Worm (Caenorhabditis elegans): Measurements from ENCODE around the gene F21D5.7.

The F21D5.7 gene

ce11 chrIV:8739294-8739693, 4.2 kb downstream of the F21D5.7 start, which contains the start of gene F21D5.5:
TSS of gene F21D5.5 (minus strand) at chrIV:8739394.
- TF ChIP-seq hmbx-1 (tag; optimal IDR thresholded peaks at IDR 0.05) (no peak), tbx-11 (GFP tag; IDR thresholded peaks at IDR 0.05) (no peak), pes-1 (GFP tag; IDR thresholded peaks at IDR 0.05) (no peak), tra-4 (tag; optimal IDR thresholded peaks at IDR 0.05) (no peak), ceh-36 (tag; optimal IDR thresholded peaks at IDR 0.05) (no peak), hnd-1 (tag; optimal IDR thresholded peaks at IDR 0.05) (no peak)

ce11 chrIV:8737787-8738186, 5.7 kb downstream of the F21D5.7 start, which contains the start of gene F21D5.4:
TSS of gene F21D5.4 (plus strand) at chrIV:8738087.
- no peak for TF ChIP-seq hnd-1 (tag; optimal IDR thresholded peaks at IDR 0.05)
- no peak for TF ChIP-seq tbx-11 (GFP tag; IDR thresholded peaks at IDR 0.05)
- TF ChIP-seq sea-1 (GFP tag; conservative IDR thresholded peaks at IDR 0.05): no peak
- no peak for TF ChIP-seq aly-1 (tag; optimal IDR thresholded peaks at IDR 0.05)
- no peak for TF ChIP-seq scrt-1 (GFP tag; IDR thresholded peaks at IDR 0.05)
- TF ChIP-seq ceh-13 (GFP tag; optimal IDR thresholded peaks at IDR 0.05): no peak

ce11 chrIV:8737354-8737753, 6.2 kb downstream of the F21D5.7 start:
- TF ChIP-seq ceh-36 (tag; optimal IDR thresholded peaks at IDR 0.05) (no peak), scrt-1 (GFP tag; IDR thresholded peaks at IDR 0.05) (no peak), hmg-4 (GFP tag; optimal IDR thresholded peaks at IDR 0.05) (no peak), hmbx-1 (tag; optimal IDR thresholded peaks at IDR 0.05) (no peak), pes-1 (GFP tag; IDR thresholded peaks at IDR 0.05) (no peak), sea-1 (GFP tag; conservative IDR thresholded peaks at IDR 0.05) (no peak), B0310.2 (tag; optimal IDR thresholded peaks at IDR 0.05) (no peak), tra-4 (tag; optimal IDR thresholded peaks at IDR 0.05) (no peak), tbx-11 (GFP tag; IDR thresholded peaks at IDR 0.05) (no peak), aly-1 (tag; optimal IDR thresholded peaks at IDR 0.05) (no peak), tbx-37 (GFP tag; conservative IDR thresholded peaks at IDR 0.05) (no peak), F13C5.2 (tag; optimal IDR thresholded peaks at IDR 0.05) (no peak)

ce11 chrIV:8730469-8730868, 13.0 kb downstream of the F21D5.7 start, which contains the start of gene F21D5.3:
TSS of gene F21D5.3 (plus strand) at chrIV:8730815.
- TF ChIP-seq tbx-37 (GFP tag; conservative IDR thresholded peaks at IDR 0.05): no peak
- TF ChIP-seq tbx-11 (GFP tag; IDR thresholded peaks at IDR 0.05): no peak
- TF ChIP-seq pes-1 (GFP tag; IDR thresholded peaks at IDR 0.05): no peak
- TF ChIP-seq ceh-13 (GFP tag; optimal IDR thresholded peaks at IDR 0.05): no peak
- TF ChIP-seq F13C5.2 (tag; optimal IDR thresholded peaks at IDR 0.05): no peak
- TF ChIP-seq aly-1 (tag; optimal IDR thresholded peaks at IDR 0.05): no peak
- TF ChIP-seq ama-1 (optimal IDR thresholded peaks at IDR 0.05): no peak
- TF ChIP-seq hnd-1 (tag; optimal IDR thresholded peaks at IDR 0.05): no peak
- TF ChIP-seq tra-4 (tag; optimal IDR thresholded peaks at IDR 0.05): no peak
- no peak for TF ChIP-seq flt-1 (GFP tag; IDR thresholded peaks at IDR 0.05)

ce11 chrIV:8729636-8730035, 13.9 kb downstream of the F21D5.7 start:
- no peak for TF ChIP-seq pes-1 (GFP tag; IDR thresholded peaks at IDR 0.05)
- TF ChIP-seq tra-4 (tag; optimal IDR thresholded peaks at IDR 0.05): no peak
- TF ChIP-seq ceh-36 (tag; optimal IDR thresholded peaks at IDR 0.05): no peak
- TF ChIP-seq ets-7 (tag; optimal IDR thresholded peaks at IDR 0.05): no peak
- TF ChIP-seq aly-1 (tag; optimal IDR thresholded peaks at IDR 0.05): no peak
- no peak for TF ChIP-seq F13C5.2 (tag; optimal IDR thresholded peaks at IDR 0.05)
- no peak for TF ChIP-seq tbx-11 (GFP tag; IDR thresholded peaks at IDR 0.05)
- TF ChIP-seq tbx-37 (GFP tag; conservative IDR thresholded peaks at IDR 0.05): no peak
- TF ChIP-seq ama-1 (optimal IDR thresholded peaks at IDR 0.05): no peak
- no peak for TF ChIP-seq hnd-1 (tag; optimal IDR thresholded peaks at IDR 0.05)
- no peak for TF ChIP-seq hmbx-1 (tag; optimal IDR thresholded peaks at IDR 0.05)
- no peak for TF ChIP-seq flt-1 (GFP tag; IDR thresholded peaks at IDR 0.05)
- no peak for TF ChIP-seq sea-1 (GFP tag; conservative IDR thresholded peaks at IDR 0.05)

ce11 chrIV:8728122-8728521, 15.4 kb downstream of the F21D5.7 start, which contains the start of gene otub-3:
TSS of gene otub-3 (plus strand) at chrIV:8728177.
- TF ChIP-seq tra-4 (tag; optimal IDR thresholded peaks at IDR 0.05) (no peak), ceh-36 (tag; optimal IDR thresholded peaks at IDR 0.05) (no peak), ama-1 (optimal IDR thresholded peaks at IDR 0.05) (no peak), F13C5.2 (tag; optimal IDR thresholded peaks at IDR 0.05) (no peak), aly-1 (tag; optimal IDR thresholded peaks at IDR 0.05) (no peak), sea-1 (GFP tag; conservative IDR thresholded peaks at IDR 0.05) (no peak), hmg-4 (GFP tag; optimal IDR thresholded peaks at IDR 0.05) (no peak), hnd-1 (tag; optimal IDR thresholded peaks at IDR 0.05) (no peak), scrt-1 (GFP tag; IDR thresholded peaks at IDR 0.05) (no peak), B0310.2 (tag; optimal IDR thresholded peaks at IDR 0.05) (no peak), ets-7 (tag; optimal IDR thresholded peaks at IDR 0.05) (no peak), tbx-37 (GFP tag; conservative IDR thresholded peaks at IDR 0.05) (no peak), hmbx-1 (tag; optimal IDR thresholded peaks at IDR 0.05) (no peak), pes-1 (GFP tag; IDR thresholded peaks at IDR 0.05) (no peak), tbx-11 (GFP tag; IDR thresholded peaks at IDR 0.05) (no peak), flt-1 (GFP tag; IDR thresholded peaks at IDR 0.05) (no peak), ceh-13 (GFP tag; optimal IDR thresholded peaks at IDR 0.05) (no peak)

ce11 chrIV:8725345-8725744, 18.2 kb downstream of the F21D5.7 start, which contains the start of gene pgm-3:
TSS of gene pgm-3 (plus strand) at chrIV:8725722.
- TF ChIP-seq pes-1 (GFP tag; IDR thresholded peaks at IDR 0.05): no peak
- TF ChIP-seq hnd-1 (tag; optimal IDR thresholded peaks at IDR 0.05): no peak
- TF ChIP-seq ets-7 (tag; optimal IDR thresholded peaks at IDR 0.05): no peak

- no peak for TF ChIP-seq ceh-13 (GFP tag; optimal IDR thresholded peaks at IDR 0.05)
- no peak for TF ChIP-seq tra-4 (tag; optimal IDR thresholded peaks at IDR 0.05)
- no peak for TF ChIP-seq sea-1 (GFP tag; conservative IDR thresholded peaks at IDR 0.05)
- no peak for TF ChIP-seq B0310.2 (tag; optimal IDR thresholded peaks at IDR 0.05)
- TF ChIP-seq pes-1 (GFP tag; IDR thresholded peaks at IDR 0.05): no peak
- TF ChIP-seq tbx-37 (GFP tag; conservative IDR thresholded peaks at IDR 0.05): no peak
- no peak for TF ChIP-seq F13C5.2 (tag; optimal IDR thresholded peaks at IDR 0.05)
- no peak for TF ChIP-seq flt-1 (GFP tag; IDR thresholded peaks at IDR 0.05)
- no peak for TF ChIP-seq ets-7 (tag; optimal IDR thresholded peaks at IDR 0.05)
- TF ChIP-seq hmg-4 (GFP tag; optimal IDR thresholded peaks at IDR 0.05): no peak
- TF ChIP-seq scrt-1 (GFP tag; IDR thresholded peaks at IDR 0.05): no peak
- no peak for TF ChIP-seq tbx-11 (GFP tag; IDR thresholded peaks at IDR 0.05)
- no peak for TF ChIP-seq hmbx-1 (tag; optimal IDR thresholded peaks at IDR 0.05)
- no peak for TF ChIP-seq hnd-1 (tag; optimal IDR thresholded peaks at IDR 0.05)
Measured at ce11 chrIV:8724907-8725306, 18.6 kb downstream of the F21D5.7 start.

All from whole organism, early embryonic.